Worm (Caenorhabditis elegans) whole organism, midembryonic: ENCODE measurements around the gene K11H3.5.

Source experiments
- T22C8.4 ChIP-seq: fragments of 200-800 bp; sonication (Bioruptor generic); IDR thresholded peaks from 2 replicates; pipeline ENCODE4 v1.3.6; 2022; ENCODE audit warnings: missing genetic modification characterization, missing compliant biosample characterization
- cog-1 ChIP-seq: sonication (generic microtip); optimal IDR thresholded peaks from 2 replicates; lab custom pipeline; 2016; ENCODE audit warnings: missing genetic modification characterization, missing compliant biosample characterization
- flt-1 ChIP-seq: fragments of 200-800 bp; sonication (Bioruptor generic); IDR thresholded peaks from 2 replicates; pipeline ENCODE4 v1.3.6; 2022; ENCODE audit warnings: missing genetic modification characterization, missing compliant biosample characterization
- tab-1 ChIP-seq: fragments of 200-800 bp; sonication (Bioruptor generic); IDR thresholded peaks from 2 replicates; pipeline ENCODE4 v1.3.6; 2022; ENCODE audit warnings: missing genetic modification characterization, missing compliant biosample characterization
- ztf-29 ChIP-seq: fragments of 200-800 bp; sonication (Bioruptor generic); IDR thresholded peaks from 2 replicates; pipeline ENCODE4 v1.3.6; 2022; ENCODE audit warnings: missing genetic modification reagents, missing genetic modification characterization, missing compliant biosample characterization

DNA sequence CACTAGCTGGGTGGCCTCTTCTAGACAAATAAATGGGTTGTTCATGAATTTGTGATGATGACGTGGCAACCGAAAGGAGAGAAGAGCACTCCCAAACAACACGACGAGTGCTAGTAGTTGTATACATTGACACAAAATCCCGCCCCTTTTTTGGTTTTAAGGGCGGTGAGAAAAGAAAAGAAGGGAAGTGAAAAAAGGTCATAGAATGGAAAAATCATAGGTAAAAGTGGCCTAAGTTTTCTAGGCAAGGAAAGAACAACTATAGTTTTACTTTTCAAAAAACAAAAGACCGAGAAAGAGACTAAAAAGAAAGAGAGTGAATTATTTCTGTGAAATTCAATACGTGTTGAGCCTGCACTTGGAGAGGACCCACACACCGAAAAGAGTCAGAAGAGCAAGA lies 35.3 kb downstream of the K11H3.5 start, which contains the start of gene ZK757.2:
- no peak for TF ChIP-seq tab-1 (GFP tag; lab: Robert Waterston, UW)
- TF ChIP-seq cog-1 (tag; lab: Kevin White, UChicago) = no peak
- no peak for TF ChIP-seq ztf-29 (GFP tag; lab: Robert Waterston, UW)
- no peak for TF ChIP-seq T22C8.4 (GFP tag; lab: Robert Waterston, UW)
- TF ChIP-seq flt-1 (GFP tag; lab: Robert Waterston, UW) = no peak
